Fruit fly (Drosophila melanogaster) whole organism, adult: ENCODE results near the gene Crys.
A peak's percentile ranks its signal among the peaks of the same experiment; 100 is the strongest.

Experiments used
- CG11617 ChIP-seq: fragments of 200-800 bp; sonication (Bioruptor generic); optimal IDR thresholded peaks from 2 replicates; lab custom pipeline; 2017; ENCODE audit warnings: mild to moderate bottlenecking, missing biosample characterization, missing genetic modification reagents, missing genetic modification characterization
- CG12768 ChIP-seq: fragments of 200-800 bp; sonication (Bioruptor generic); optimal IDR thresholded peaks from 2 replicates; lab custom pipeline; 2017; ENCODE audit warnings: missing biosample characterization, missing genetic modification characterization, mild to moderate bottlenecking, moderate library complexity, missing genetic modification reagents
- CG14711 ChIP-seq: fragments of 200-800 bp; sonication (Bioruptor generic); optimal IDR thresholded peaks from 2 replicates; lab custom pipeline; 2018; ENCODE audit warnings: missing biosample characterization, mild to moderate bottlenecking, missing genetic modification characterization, moderate library complexity
- CG1620 ChIP-seq: fragments of 200-800 bp; sonication (Bioruptor generic); optimal IDR thresholded peaks from 2 replicates; lab custom pipeline; 2016; ENCODE audit warnings: missing biosample characterization, missing genetic modification characterization
- CG33017 ChIP-seq: fragments of 200-800 bp; sonication (Bioruptor generic); optimal IDR thresholded peaks from 2 replicates; lab custom pipeline; 2018; ENCODE audit warnings: missing biosample characterization, mild to moderate bottlenecking, missing genetic modification characterization, moderate library complexity
- CG5204 ChIP-seq: fragments of 200-800 bp; sonication (Bioruptor generic); optimal IDR thresholded peaks from 2 replicates; lab custom pipeline; 2016; ENCODE audit warnings: missing biosample characterization, missing genetic modification characterization
- CG7045 ChIP-seq: fragments of 200-800 bp; sonication (Bioruptor generic); optimal IDR thresholded peaks from 2 replicates; lab custom pipeline; 2017; ENCODE audit warnings: missing biosample characterization, mild to moderate bottlenecking, missing genetic modification characterization
- CG7101 ChIP-seq: fragments of 200-800 bp; sonication (Bioruptor generic); optimal IDR thresholded peaks from 2 replicates; lab custom pipeline; 2018; ENCODE audit warnings: missing biosample characterization, mild to moderate bottlenecking, missing genetic modification characterization, moderate library complexity
- Clk ChIP-seq: fragments of 200-800 bp; sonication (Bioruptor generic); optimal IDR thresholded peaks from 2 replicates; lab custom pipeline; 2017; ENCODE audit warnings: missing biosample characterization, missing genetic modification characterization
- Crg-1 ChIP-seq: fragments of 200-800 bp; sonication (Bioruptor generic); optimal IDR thresholded peaks from 2 replicates; lab custom pipeline; 2016; ENCODE audit warnings: missing biosample characterization, missing genetic modification characterization
- Hr96 ChIP-seq: fragments of 200-800 bp; sonication (Bioruptor generic); optimal IDR thresholded peaks from 2 replicates; lab custom pipeline; 2016; ENCODE audit warnings: missing biosample characterization, missing genetic modification characterization
- Mnt ChIP-seq: fragments of 200-800 bp; sonication (Bioruptor generic); optimal IDR thresholded peaks from 2 replicates; lab custom pipeline; 2016; ENCODE audit warnings: missing biosample characterization, mild to moderate bottlenecking, missing genetic modification characterization
- bab1 ChIP-seq: fragments of 200-800 bp; sonication (Bioruptor generic); optimal IDR thresholded peaks from 3 replicates; lab custom pipeline; 2019; ENCODE audit warnings: missing biosample characterization, mild to moderate bottlenecking, missing genetic modification characterization, moderate library complexity
- cic ChIP-seq: fragments of 200-800 bp; sonication (Bioruptor generic); optimal IDR thresholded peaks from 2 replicates; lab custom pipeline; 2017; ENCODE audit warnings: missing biosample characterization, mild to moderate bottlenecking, missing genetic modification characterization, moderate library complexity
- cnc ChIP-seq, 2 experiments: fragments of >200 bp; optimal IDR thresholded peaks; 2 replicates each; lab custom pipeline; 2017
- kay ChIP-seq: fragments of 200-800 bp; sonication (Bioruptor generic); peaks from one replicate; lab custom pipeline; 2016; ENCODE audit warnings: missing biosample characterization, missing genetic modification characterization, borderline replicate concordance
- ovo ChIP-seq: fragments of 200-800 bp; sonication (Bioruptor generic); optimal IDR thresholded peaks from 2 replicates; lab custom pipeline; 2016; ENCODE audit warnings: missing biosample characterization, missing genetic modification characterization
- pad ChIP-seq: fragments of 200-800 bp; sonication (Bioruptor generic); optimal IDR thresholded peaks from 3 replicates; lab custom pipeline; 2017; ENCODE audit warnings: missing biosample characterization, missing genetic modification characterization, mild to moderate bottlenecking, moderate library complexity, missing genetic modification reagents
- tj ChIP-seq: fragments of 200-800 bp; sonication (Bioruptor generic); optimal IDR thresholded peaks from 3 replicates; lab custom pipeline; 2017; ENCODE audit warnings: missing biosample characterization, mild to moderate bottlenecking, missing genetic modification characterization, moderate library complexity
- toe ChIP-seq: fragments of 200-800 bp; sonication (Bioruptor generic); optimal IDR thresholded peaks from 2 replicates; lab custom pipeline; 2016; ENCODE audit warnings: missing biosample characterization, missing genetic modification characterization

The Crys gene

dm6 chr2L:11973145-11973738, 29.3 kb downstream of the Crys start:
- TF ChIP-seq pad (GFP tag; lab: Kevin White, UChicago) = no peak
- TF ChIP-seq CG12768 = no peak
- no peak for TF ChIP-seq Mnt (GFP tag; lab: Kevin White, UChicago)
- TF ChIP-seq tj (GFP tag; lab: Kevin White, UChicago) = no peak
- TF ChIP-seq Hr96 = no peak
- no peak for TF ChIP-seq Clk (GFP tag; lab: Kevin White, UChicago)
- no peak for TF ChIP-seq CG14711 (tag; lab: Kevin White, UChicago)
- TF ChIP-seq CG5204 (GFP tag; lab: Kevin White, UChicago) = no peak
- no peak for TF ChIP-seq toe (GFP tag; lab: Kevin White, UChicago)
- no peak for TF ChIP-seq CG7101 (tag; lab: Kevin White, UChicago)
- TF ChIP-seq cic (GFP tag; lab: Kevin White, UChicago) = no peak
- no peak for TF ChIP-seq kay
- no peak for TF ChIP-seq CG33017 (tag; lab: Kevin White, UChicago)
- no peak for TF ChIP-seq CG11617
- TF ChIP-seq ovo = no peak
- TF ChIP-seq CG7045 (GFP tag; lab: Kevin White, UChicago) = no peak
- TF ChIP-seq cnc (optimal IDR thresholded peaks at IDR 0.05; lab: Kevin White, UChicago) = no peak
- no peak for TF ChIP-seq bab1 (GFP tag; lab: Kevin White, UChicago)
- TF ChIP-seq Crg-1 (GFP tag; lab: Kevin White, UChicago) = no peak

DNA sequence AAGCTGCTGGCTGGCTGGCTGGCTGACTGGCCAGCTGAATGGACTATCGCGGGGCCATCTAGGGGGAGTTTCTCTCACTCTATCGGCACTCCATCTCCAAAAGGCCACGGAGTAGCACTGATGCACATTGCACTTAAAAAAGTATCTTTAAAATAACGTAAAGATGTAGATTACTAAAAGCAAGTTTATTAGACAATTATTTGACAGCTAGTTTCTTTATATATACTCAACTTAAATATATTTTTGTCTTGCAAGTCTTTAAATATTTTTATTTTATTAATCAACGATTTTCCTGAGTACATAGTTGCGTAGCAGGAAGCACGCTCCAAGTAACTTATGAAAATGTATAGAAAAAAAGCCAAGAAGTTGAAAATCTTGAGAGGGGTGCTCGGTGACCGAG, 33.0 kb downstream of the Crys start:
- no peak for TF ChIP-seq tj (GFP tag; lab: Kevin White, UChicago)
- TF ChIP-seq Crg-1 (GFP tag; lab: Kevin White, UChicago) = no peak
- TF ChIP-seq Hr96 = no peak
- no peak for TF ChIP-seq toe (GFP tag; lab: Kevin White, UChicago)
- no peak for TF ChIP-seq Mnt (GFP tag; lab: Kevin White, UChicago)
- no peak for TF ChIP-seq cnc (optimal IDR thresholded peaks at IDR 0.05; lab: Kevin White, UChicago)
- TF ChIP-seq bab1 (GFP tag; lab: Kevin White, UChicago) = no peak
- no peak for TF ChIP-seq CG7101 (tag; lab: Kevin White, UChicago)

DNA sequence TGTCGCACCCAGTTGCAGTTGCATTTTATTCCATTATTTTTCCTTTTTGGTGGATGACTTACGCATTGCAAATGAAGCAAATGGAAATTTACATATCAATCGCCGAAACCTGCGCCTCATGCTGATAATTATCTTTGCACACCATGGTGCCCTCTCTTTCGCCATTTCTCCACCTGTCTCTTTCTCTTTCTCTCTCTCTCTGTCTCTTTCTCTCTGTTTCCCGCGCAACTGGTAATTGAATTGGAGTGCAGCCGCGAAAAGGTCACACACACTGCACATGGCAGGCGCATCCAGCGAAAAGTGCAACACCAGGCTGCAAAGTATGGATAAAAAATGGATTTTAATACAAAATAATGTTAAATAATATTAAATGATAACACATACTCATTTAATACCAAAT, 33.8 kb downstream of the Crys start:
- TF ChIP-seq kay (no peak), CG12768 (no peak), bab1 (GFP tag; lab: Kevin White, UChicago) (no peak), tj (GFP tag; lab: Kevin White, UChicago) (no peak), CG1620 (no peak), Hr96 (no peak), pad (GFP tag; lab: Kevin White, UChicago) (no peak), Mnt (GFP tag; lab: Kevin White, UChicago) (no peak), CG5204 (GFP tag; lab: Kevin White, UChicago) (no peak), CG11617 (no peak), CG14711 (tag; lab: Kevin White, UChicago) (no peak), cic (GFP tag; lab: Kevin White, UChicago) (no peak), CG33017 (tag; lab: Kevin White, UChicago) (no peak), Clk (GFP tag; lab: Kevin White, UChicago) (no peak)

DNA sequence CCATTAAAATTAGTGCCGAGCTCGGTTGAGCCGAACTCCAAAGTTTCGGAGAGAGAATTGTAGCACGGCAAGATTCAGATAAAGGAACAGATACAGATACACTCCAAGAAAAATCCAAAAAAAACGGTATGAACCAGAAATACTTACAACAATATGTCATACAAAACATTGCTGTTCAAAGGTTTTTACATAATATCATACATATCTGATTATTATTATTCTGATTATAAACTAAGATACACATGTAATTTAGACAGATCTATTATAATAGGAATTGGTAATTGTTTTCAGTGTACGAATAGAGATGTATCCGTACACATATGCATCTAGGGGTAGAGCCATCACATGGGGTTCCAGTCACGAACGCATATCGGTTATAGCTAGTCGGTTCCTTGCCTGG, 36.1 kb downstream of the Crys start:
- TF ChIP-seq CG1620 (no peak), tj (GFP tag; lab: Kevin White, UChicago) (no peak)

DNA sequence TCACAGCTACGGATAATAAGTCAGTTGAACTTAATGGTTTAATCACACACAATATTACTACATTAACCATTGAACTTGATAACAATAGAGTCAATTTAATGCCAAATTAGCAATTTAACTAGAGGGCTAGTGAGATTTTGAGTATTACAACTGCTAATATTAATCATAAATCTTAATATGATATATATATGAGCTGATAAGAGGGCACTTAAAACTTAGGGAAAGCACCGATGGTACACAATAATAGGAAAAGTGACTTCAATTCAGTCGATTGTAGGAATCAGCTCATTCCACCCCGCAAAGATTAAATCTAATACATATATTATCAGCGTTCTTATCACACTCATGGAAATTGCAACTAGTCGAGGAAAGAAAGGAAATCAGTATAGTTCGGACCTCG, 37.3 kb downstream of the Crys start, which contains the start of gene CG16965:
Gene CG16965 (plus strand): TSS at position 382 of the 400 bp plus-strand sequence.
- TF ChIP-seq CG33017 (tag; lab: Kevin White, UChicago) (no peak), cic (GFP tag; lab: Kevin White, UChicago) (peak; percentile 64), CG5204 (GFP tag; lab: Kevin White, UChicago) (no peak)

DNA sequence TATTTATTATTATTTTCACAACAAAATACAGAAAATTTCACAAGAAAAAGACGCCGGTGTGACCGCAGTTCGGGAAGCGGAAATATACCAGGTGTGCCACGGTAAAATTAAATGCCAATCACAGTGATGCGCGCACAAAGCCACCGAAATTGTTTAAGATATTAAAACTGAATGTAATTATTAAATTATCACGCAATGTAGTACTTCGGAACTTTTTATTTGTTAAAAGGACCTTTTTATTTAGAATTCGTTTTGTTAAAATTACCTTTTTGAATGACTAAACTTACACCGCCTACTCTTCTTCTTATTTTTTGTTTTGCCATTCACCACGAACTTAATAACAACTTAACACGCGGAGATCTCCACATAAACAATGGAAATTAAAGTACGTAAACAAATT, 44.0 kb downstream of the Crys start, which contains the start of the genes CG6686 and CG34163:
Gene CG6686 (minus strand): TSS at position 95 of the 400 bp plus-strand sequence.
Gene CG34163 (plus strand): TSS at position 326 of the 400 bp plus-strand sequence.
- TF ChIP-seq cnc (optimal IDR thresholded peaks at IDR 0.05; lab: Kevin White, UChicago) = no peak
- TF ChIP-seq pad (GFP tag; lab: Kevin White, UChicago) = no peak
- TF ChIP-seq CG12768 = no peak
- TF ChIP-seq Mnt (GFP tag; lab: Kevin White, UChicago) = peak; percentile 91
- no peak for TF ChIP-seq cic (GFP tag; lab: Kevin White, UChicago)
- peak; percentile 7 for TF ChIP-seq ovo
- TF ChIP-seq bab1 (GFP tag; lab: Kevin White, UChicago) = peak; percentile 76
- peak; percentile 66 for TF ChIP-seq CG11617
- TF ChIP-seq toe (GFP tag; lab: Kevin White, UChicago) = no peak
- peak; percentile 48 for TF ChIP-seq CG7101 (tag; lab: Kevin White, UChicago)
- TF ChIP-seq CG1620 = peak; percentile 64
- TF ChIP-seq CG33017 (tag; lab: Kevin White, UChicago) = no peak
- peak; percentile 27 for TF ChIP-seq Crg-1 (GFP tag; lab: Kevin White, UChicago)
- no peak for TF ChIP-seq Clk (GFP tag; lab: Kevin White, UChicago)
- TF ChIP-seq Hr96 = no peak
- no peak for TF ChIP-seq CG5204 (GFP tag; lab: Kevin White, UChicago)
- TF ChIP-seq kay = no peak
- peak; percentile 42 for TF ChIP-seq tj (GFP tag; lab: Kevin White, UChicago)
- no peak for TF ChIP-seq CG7045 (GFP tag; lab: Kevin White, UChicago)
- peak; percentile 50 for TF ChIP-seq CG14711 (tag; lab: Kevin White, UChicago)
